Fruit fly (Drosophila melanogaster) whole organism, larva: ENCODE results near the gene Vps13D.
A peak's percentile ranks its signal among the peaks of the same experiment; 100 is the strongest.

Experiments used
- noc ChIP-seq: fragments of 200-800 bp; sonication (Bioruptor generic); optimal IDR thresholded peaks from 3 replicates; lab custom pipeline; 2019; ENCODE audit warnings: missing biosample characterization, mild to moderate bottlenecking, missing genetic modification characterization, moderate library complexity

The Vps13D gene

DNA sequence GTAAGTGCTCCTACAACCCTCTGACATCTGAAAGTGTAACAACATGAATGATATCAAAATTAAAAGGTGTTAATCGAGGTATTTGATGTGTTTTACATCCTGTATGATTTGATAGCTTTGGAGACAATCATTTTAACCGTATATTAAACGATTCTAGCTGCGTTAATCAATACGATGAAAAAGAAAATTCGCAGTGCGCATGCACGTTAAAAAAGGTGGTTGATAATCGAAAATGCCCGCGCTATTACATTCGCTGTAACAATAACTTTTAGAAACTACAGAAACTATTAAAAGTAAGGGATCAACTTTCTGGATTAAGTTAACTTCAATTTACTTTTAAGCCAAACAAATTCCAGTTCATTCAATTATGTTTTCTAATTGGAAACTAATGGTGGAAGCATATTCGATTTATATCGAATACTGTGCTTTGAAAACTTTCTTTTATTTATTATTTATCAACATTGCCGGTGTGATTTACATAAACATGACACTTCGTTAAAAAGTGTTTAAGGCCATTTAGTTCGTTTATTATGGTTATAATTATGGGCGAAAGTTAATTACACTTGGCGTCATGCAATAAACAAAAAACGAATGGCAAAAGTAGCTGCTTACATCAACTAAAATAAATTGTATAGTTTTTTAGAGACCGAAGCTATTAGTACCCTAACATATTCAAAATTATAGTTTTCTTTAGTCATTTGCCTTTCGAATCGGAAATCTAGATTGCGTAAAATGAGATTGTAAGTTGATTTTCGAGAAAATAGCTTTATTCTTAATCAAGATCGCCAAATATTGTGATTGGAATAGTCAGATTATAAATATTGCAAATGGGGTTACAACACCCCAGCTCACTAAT, 5.9 kb upstream of the Vps13D start:
- TF ChIP-seq noc (tag; lab: Kevin White, UChicago) = no peak

DNA sequence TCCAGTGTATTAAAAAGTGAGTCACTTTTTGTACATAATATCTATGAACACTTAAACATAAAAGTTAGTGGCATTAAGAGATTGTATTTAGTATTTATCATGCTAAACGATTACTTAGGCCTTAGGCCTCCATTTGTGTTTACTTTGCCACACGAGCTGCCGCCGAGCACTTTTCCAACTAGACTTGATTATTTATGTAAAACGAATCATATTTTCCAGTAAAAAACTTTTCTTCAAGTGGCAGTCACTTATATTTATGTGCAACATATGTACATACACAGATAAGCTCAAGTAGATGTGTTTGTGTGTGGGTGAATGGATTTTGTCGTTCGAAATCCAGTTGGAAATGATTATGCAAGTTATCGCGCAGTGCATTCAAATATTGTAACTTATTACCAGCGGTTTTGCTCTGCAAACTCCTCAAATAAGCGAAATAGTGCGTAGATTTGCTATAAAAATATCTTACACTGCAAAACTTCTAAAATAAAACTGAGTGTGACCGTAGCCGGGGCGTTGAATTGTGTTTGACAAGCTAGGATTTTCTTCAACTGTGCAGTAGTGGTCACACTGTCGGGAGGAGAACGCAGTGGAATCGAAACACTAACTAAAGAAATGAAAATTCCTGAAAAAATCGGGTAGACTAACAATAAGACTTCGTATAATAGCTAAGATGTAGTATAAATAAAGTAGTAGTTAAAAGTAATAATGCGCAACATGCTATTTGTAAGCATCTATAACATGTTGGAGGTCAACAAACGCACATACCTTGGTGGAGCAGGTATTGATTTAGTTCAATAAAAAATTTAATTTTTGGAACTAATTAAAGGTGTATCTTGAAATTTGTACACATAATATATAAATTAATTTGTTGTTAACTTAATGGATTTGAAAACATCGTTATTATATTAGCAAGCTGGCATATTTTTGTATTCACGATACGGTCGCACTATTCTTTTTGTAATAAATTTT, 5.0 kb upstream of the Vps13D start, which contains the start of the genes Klc and CG10984:
Gene Klc, minus strand, starts transcription at position 490 of the 969 bp plus-strand sequence.
Gene CG10984, plus strand, starts transcription at position 553 of the 969 bp plus-strand sequence.
- TF ChIP-seq noc (tag; lab: Kevin White, UChicago) = no peak

DNA sequence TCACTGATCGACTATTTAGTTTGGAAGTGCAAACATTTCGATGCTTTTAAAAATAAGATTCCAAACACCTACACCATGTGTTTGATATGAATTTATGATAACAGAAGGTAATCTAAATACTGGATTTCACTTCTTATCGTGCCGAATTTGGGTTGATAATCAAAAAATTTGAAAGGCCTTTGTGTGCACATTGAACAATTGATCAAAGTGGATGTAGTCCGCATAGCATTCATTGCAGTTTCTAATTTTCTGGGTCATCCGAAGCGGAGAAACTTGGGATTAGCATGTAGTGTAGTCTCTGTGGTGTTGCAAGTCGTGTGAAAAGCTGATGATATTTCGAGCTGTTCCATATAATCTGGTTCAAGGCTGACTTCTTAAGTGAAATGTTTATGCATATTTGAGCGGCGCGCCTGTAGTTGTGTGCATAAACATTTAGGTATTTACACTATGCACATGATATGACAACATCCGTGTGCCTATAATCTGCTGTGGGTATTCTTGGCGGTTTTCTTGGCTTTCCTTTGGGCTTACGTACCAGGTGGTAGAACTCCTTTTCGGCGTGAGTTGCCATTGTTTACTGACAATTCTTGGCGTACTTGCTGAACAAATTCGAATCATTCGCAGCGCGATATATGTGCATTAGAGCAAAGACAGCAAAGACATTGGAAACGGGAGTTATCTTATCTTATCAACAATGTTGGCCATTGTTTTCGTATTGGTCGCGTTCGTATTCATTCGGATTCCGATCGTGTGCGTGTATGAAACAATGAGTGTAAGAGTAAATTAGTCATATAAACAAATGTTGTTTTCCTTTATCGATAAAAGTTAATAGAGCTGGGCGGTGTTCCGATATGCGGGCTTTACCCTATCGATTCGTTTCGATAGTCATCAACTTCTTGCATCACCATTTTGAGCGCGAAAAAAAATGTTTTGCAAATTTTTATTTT, 18.2 kb downstream of the Vps13D start, which contains the start of gene Hip1:
Gene Hip1, minus strand, starts transcription at position 834 of the 947 bp plus-strand sequence.
- no peak for TF ChIP-seq noc (tag; lab: Kevin White, UChicago)

DNA sequence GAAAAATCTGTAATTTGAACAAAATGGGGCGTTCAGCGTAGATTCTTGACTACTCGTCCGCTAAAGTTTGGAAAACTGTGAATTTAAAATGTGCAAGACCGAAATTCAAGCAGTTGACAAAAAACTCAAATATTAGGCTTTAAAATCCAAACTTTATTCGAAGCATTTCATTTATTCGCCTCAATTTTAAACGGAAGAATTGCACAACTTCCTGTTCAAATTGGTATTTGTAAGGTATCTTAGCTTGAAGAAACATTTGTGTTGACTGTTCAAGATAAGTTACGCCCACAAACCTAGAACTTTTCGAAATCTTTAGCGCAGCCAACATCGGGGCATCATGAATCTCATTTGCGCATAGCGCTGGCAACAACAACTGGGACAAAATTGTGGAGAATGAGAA, 23.8 kb downstream of the Vps13D start, which contains the start of gene CG32106:
Gene CG32106, minus strand, starts transcription at position 101 of the 400 bp plus-strand sequence.
- TF ChIP-seq noc (tag; lab: Kevin White, UChicago) = no peak

DNA sequence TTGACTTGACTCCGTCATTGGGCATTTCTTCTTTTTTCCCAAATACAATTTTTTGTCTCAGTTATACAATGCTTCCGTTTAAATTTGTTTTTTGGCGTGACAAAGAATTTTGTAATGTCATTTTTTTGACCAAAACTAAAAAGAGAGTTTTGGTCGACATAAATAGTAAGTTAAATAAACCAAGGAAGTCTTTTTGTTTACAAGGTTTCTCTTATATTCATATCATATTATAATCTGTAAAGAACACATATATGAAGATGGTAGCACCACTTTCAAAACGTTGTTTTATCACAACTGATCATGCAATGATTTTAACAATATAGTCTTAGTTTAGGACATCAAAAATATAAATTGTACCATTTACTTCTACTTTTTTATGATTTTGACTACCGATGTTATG, 26.1 kb downstream of the Vps13D start, which contains the start of the genes CG10969 and CG17666:
Gene CG10969, minus strand, starts transcription at position 101 of the 400 bp plus-strand sequence.
Gene CG17666, plus strand, starts transcription at position 329 of the 400 bp plus-strand sequence.
- no peak for TF ChIP-seq noc (tag; lab: Kevin White, UChicago)

DNA sequence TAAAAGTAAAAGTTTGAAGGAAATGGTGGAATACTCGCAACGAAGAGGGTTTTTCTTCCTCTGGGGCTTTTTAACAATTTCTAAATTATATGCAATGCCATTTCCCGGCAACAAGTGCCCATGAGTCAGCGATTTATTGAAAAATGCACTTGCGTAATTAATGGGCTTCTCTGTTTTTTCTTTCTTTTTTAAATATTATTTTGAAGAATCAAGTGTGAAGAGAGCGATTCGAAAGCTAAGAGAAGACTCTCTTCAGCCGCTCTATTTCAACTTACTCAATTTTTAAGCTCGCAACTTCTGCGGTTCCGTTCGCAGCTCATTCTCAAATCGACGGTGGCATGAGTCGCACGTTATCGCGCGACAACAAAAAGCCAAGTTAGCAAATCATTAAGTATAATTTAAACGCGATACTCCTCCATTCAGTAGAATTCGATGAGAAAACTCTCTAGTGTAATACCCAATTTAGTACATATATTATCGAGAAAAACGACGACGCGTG, 35.1 kb downstream of the Vps13D start, which contains the start of gene CG42709:
Gene CG42709, plus strand, starts transcription at position 318 of the 499 bp plus-strand sequence.
- TF ChIP-seq noc (tag; lab: Kevin White, UChicago) = no peak

DNA sequence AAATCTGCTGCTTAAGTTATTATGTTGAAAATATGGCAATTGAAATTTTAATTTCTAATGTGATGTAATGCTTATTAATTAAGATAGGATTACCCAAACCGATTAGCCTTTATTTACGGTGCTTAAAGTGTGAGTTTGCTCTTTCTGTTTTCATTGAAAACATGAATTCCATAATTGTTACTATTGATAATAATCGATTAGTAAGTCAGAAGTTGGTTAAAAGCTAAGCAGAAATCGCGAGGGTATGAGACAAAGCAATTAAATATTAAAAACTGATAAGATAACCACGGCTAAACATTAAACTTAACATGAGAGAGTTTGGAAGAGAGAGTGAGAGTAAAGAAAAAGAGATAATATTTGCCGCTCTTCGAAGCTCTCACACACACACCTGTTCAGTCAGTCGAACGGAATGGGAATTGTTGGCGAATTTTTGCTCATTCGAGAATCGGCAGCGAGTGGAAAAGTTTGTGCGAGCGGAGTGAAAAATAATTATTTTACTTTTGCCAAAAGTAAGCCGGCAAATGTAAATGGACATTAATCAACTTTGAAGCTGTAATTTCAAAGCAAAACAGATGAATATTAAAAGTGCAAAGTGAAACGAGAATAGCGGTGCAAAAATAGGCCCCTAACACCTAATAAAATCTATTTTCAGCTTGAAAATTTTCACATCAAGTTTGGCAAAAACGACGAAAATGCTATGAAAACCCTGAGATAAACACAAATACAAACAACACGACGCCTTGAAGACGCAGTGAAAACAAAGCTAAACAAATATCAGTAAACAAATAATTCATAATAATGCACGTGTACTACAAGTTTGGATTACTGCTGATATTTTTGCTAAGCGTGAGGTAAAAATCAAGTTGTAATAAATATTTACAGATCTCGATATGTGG, 36.2 kb downstream of the Vps13D start:
- no peak for TF ChIP-seq noc (tag; lab: Kevin White, UChicago)

DNA sequence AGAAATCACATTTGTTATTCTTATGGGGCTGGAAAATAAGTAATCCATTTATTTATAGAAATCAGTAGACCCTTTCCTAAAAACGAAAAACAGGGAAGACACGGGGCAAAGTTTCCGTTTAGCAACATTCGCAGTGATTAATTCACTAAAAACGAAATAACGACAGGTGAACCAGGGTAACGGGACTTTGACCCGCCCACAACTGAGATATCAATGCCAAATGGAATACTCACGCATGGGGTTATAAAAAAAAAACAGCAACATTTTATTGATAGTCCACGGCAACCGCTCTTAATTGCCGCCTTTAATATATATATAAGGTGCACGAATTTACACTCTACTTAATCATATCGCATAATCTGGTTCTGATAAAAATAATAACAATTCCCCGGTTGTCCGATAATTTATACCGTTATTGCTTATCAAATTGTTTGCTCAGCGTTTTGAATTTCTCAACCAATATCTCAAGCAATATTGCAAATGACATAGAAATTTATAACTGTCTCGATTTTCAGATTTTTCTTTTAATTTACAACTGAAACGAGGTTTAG, 36.9 kb downstream of the Vps13D start:
- TF ChIP-seq noc (tag; lab: Kevin White, UChicago) = peak; percentile 25

DNA sequence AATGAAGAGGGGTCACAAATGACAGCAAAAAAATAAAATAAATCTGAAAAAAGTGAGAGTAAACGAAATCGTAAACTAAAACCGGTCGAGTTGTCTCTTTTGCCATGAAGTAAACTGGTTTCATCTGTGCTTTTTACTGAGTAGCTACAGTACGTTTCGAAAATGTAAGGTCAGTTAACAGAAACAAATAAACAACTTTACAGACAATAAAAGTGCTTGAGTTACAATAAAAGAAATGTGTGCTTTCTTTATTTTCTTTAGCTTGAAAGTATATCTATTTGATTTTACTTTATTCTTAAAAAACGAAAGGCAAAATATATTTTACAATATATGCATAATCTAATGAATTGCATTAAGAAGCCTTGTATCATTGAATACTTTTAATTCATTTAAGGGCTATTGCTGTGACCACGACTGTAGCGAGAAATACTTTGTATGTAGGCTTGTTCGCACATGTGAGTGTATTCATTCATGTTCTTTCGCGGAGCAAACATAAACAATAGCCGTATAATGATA, 38.1 kb downstream of the Vps13D start:
- peak; percentile 84 for TF ChIP-seq noc (tag; lab: Kevin White, UChicago)

DNA sequence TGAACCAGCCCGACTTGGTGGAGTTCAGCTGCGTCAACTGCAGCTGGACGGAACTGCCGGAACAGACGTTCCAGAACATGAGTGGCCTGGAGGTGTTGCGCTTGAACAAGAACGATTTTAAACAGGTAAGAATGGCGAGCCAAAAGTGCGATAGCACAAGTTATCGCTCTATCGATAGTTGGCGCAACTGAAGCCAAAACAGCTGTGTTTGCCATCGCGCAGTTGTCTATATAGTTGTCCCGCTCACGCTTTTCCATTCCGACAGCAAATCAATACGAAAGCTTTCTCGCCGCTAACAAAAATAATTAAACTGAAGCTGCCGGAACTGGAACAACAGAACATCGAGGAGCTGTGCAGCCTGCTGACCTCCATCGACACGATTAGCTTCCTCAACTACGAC, 39.7 kb downstream of the Vps13D start:
- no peak for TF ChIP-seq noc (tag; lab: Kevin White, UChicago)

DNA sequence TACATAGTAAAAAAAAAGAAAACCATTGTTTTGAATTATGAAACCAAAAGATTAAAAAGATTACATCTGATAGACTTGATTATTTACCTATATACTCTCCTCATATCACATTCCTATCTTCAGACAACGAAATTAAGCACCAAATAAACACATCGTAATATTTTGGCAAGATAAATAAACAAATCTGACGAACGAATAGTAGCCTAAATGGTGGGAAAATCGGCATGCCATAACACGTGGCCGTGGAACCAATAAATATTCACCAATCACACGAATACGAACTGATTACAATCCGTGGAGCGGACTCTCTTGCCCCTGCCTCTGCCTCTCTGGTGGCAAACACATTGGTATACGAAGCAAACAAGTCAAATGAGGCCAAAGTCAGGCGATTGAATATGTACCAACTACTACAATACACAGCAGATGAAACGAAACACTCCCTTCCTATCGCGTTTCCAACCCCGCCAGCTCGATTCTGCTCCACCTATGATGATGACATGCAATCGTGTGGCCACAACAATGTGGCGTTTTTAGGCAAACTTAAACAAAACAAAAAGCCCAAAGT, 41.3 kb downstream of the Vps13D start:
- TF ChIP-seq noc (tag; lab: Kevin White, UChicago) = no peak

DNA sequence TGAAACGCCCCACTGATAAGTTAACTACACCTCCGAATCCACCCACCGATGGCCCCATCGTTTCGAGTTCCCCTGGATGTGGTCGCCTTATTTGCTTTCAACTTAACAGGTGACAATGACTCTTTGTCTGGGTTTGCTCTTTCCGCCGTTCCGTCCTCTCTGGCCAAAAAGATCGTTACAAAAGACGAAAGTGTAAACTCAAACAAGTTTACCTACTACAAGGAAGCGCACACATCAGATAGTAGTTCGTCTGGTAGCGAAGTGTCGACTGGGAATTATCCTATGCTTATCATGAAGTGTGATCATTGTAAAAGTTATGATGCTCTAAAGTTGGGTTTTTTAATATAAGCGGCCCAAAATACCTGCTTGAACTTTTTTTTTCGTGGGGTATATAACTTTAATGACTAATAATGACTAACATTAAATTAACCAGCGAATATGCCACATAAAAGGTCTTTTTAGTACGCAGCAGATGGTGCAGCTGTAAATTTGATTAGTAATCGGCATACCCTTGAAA, 44.0 kb downstream of the Vps13D start:
- no peak for TF ChIP-seq noc (tag; lab: Kevin White, UChicago)
